Worm (Caenorhabditis elegans): ENCODE results near the gene gbh-2.
A peak's percentile ranks its signal among the peaks of the same experiment; 100 is the strongest.

The gbh-2 gene

ce11 chrII:8525133-8525736 is 39.6 kb downstream of the gbh-2 start, which contains the start of the genes prp-9 and mrps-18B (continued):
- no peak for TF ChIP-seq nhr-25 (tag; optimal IDR thresholded peaks at IDR 0.05)

- no peak for TF ChIP-seq sem-4 (tag; optimal IDR thresholded peaks at IDR 0.05)
- TF ChIP-seq nhr-25 (tag; optimal IDR thresholded peaks at IDR 0.05): peak; percentile 54
Measured at ce11 chrII:8529176-8529698, 43.6 kb downstream of the gbh-2 start.

- TF ChIP-seq fos-1 (tag; optimal IDR thresholded peaks at IDR 0.05) (peak; percentile 67), F13H6.1 (tag; optimal IDR thresholded peaks at IDR 0.05) (no peak)
Measured at ce11 chrII:8531181-8531759, 45.6 kb downstream of the gbh-2 start, which contains the start of gene gldi-7. gldi-7 (minus strand) TSS chrII:8531222.

ce11 chrII:8532015-8532414 is 46.3 kb downstream of the gbh-2 start:
- TF ChIP-seq nhr-11 (tag; optimal IDR thresholded peaks at IDR 0.05): no peak
- peak; percentile 28 for TF ChIP-seq blmp-1 (tag; optimal IDR thresholded peaks at IDR 0.05; ENCODE audit: insufficient read depth)
- peak; percentile 32 for TF ChIP-seq nhr-129 (tag; optimal IDR thresholded peaks at IDR 0.05)

- TF ChIP-seq nhr-12 (tag; optimal IDR thresholded peaks at IDR 0.05) (no peak), zag-1 (tag; optimal IDR thresholded peaks at IDR 0.05) (no peak)
Measured at ce11 chrII:8536060-8536459, 50.4 kb downstream of the gbh-2 start, which contains the start of gene W01C9.2. W01C9.2 (plus strand) TSS chrII:8536360.
